Worm (Caenorhabditis elegans) whole organism, L1 larva: ENCODE results near the gene K08H2.4.

Experiments used
- C04F5.9 ChIP-seq: sonication (generic microtip); optimal IDR thresholded peaks from 2 replicates; lab custom pipeline; 2016; ENCODE audit warnings: missing genetic modification characterization, missing compliant biosample characterization
- C16A3.4 ChIP-seq: fragments of 150-350 bp; optimal IDR thresholded peaks from 2 replicates; lab custom pipeline; 2014; ENCODE audit warnings: missing biosample characterization, missing genetic modification characterization
- C34B4.2 ChIP-seq: sonication (generic microtip); optimal IDR thresholded peaks from 2 replicates; lab custom pipeline; 2017; ENCODE audit warnings: mild to moderate bottlenecking, missing genetic modification characterization, missing compliant biosample characterization
- F16B12.6 ChIP-seq: fragments of 150-350 bp; optimal IDR thresholded peaks from 2 replicates; lab custom pipeline; 2014; ENCODE audit warnings: missing biosample characterization, missing genetic modification characterization
- Y116A8C.19 ChIP-seq: sonication (generic microtip); optimal IDR thresholded peaks from 2 replicates; lab custom pipeline; 2016; ENCODE audit warnings: missing compliant biosample characterization, missing genetic modification characterization, borderline replicate concordance
- alr-1 ChIP-seq: fragments of 200-800 bp; sonication (Bioruptor generic); optimal IDR thresholded peaks from 2 replicates; lab custom pipeline; 2018; ENCODE audit warnings: borderline replicate concordance, mild to moderate bottlenecking, missing genetic modification characterization, missing compliant biosample characterization
- ama-1 ChIP-seq: fragments of 150-350 bp; optimal IDR thresholded peaks from 2 replicates; lab custom pipeline; 2014
- blmp-1 ChIP-seq: fragments of 150-350 bp; optimal IDR thresholded peaks from 2 replicates; lab custom pipeline; 2014; ENCODE audit warnings: missing biosample characterization, missing genetic modification characterization
- ceh-8 ChIP-seq: fragments of 200-800 bp; sonication (Bioruptor generic); optimal IDR thresholded peaks from 2 replicates; lab custom pipeline; 2018; ENCODE audit warnings: mild to moderate bottlenecking, missing genetic modification characterization, moderate library complexity, missing compliant biosample characterization
- ceh-82 ChIP-seq, 3 experiments: fragments of 150-350 bp in 1 of 3; sonication (generic microtip) in 2 of 3; optimal IDR thresholded peaks; 2 replicates each; lab custom pipeline; 2014 to 2017; ENCODE audit warnings: missing biosample characterization in 3 of 3, missing genetic modification characterization in 3 of 3
- ces-1 ChIP-seq: fragments of 150-350 bp; optimal IDR thresholded peaks from 2 replicates; lab custom pipeline; 2014; ENCODE audit warnings: missing biosample characterization, missing genetic modification reagents, missing genetic modification characterization
- elt-3 ChIP-seq, 6 experiments: fragments of 150-350 bp in 1 of 6; sonication (generic microtip); optimal IDR thresholded peaks; 2 replicates each; lab custom pipeline; 2017 to 2018; ENCODE audit warnings: missing biosample characterization in 6 of 6, missing genetic modification characterization in 6 of 6, inconsistent platforms in 1 of 6
- fkh-10 ChIP-seq: sonication (generic microtip); optimal IDR thresholded peaks from 2 replicates; lab custom pipeline; 2017; ENCODE audit warnings: missing biosample characterization, missing genetic modification reagents, missing genetic modification characterization
- fkh-4 ChIP-seq: sonication (generic microtip); optimal IDR thresholded peaks from 2 replicates; lab custom pipeline; 2016; ENCODE audit warnings: missing compliant biosample characterization, missing genetic modification characterization, borderline replicate concordance
- isw-1 ChIP-seq: fragments of 200-800 bp; sonication (Bioruptor generic); IDR thresholded peaks from 2 replicates; pipeline ENCODE4 v1.3.6; 2022; ENCODE audit warnings: missing genetic modification characterization, missing compliant biosample characterization
- lin-13 ChIP-seq: fragments of 150-350 bp; optimal IDR thresholded peaks from 2 replicates; lab custom pipeline; 2014; ENCODE audit warnings: missing biosample characterization, missing genetic modification reagents, missing genetic modification characterization
- lin-15B ChIP-seq: fragments of 150-350 bp; sonication (generic microtip); optimal IDR thresholded peaks from 3 replicates; lab custom pipeline; 2014; ENCODE audit warnings: missing biosample characterization, missing genetic modification characterization
- lir-3 ChIP-seq: sonication (generic microtip); optimal IDR thresholded peaks from 2 replicates; lab custom pipeline; 2016; ENCODE audit warnings: mild to moderate bottlenecking, missing genetic modification characterization, moderate library complexity, missing compliant biosample characterization; ENCODE audit not compliant: poor library complexity
- nhr-12 ChIP-seq: sonication (generic microtip); optimal IDR thresholded peaks from 2 replicates; lab custom pipeline; 2017; ENCODE audit warnings: missing biosample characterization, missing genetic modification characterization
- nhr-77 ChIP-seq: fragments of 150-350 bp; optimal IDR thresholded peaks from 2 replicates; lab custom pipeline; 2014; ENCODE audit warnings: missing biosample characterization, missing genetic modification characterization
- nhr-84 ChIP-seq: sonication (generic microtip); optimal IDR thresholded peaks from 2 replicates; lab custom pipeline; 2017; ENCODE audit warnings: missing biosample characterization, missing genetic modification characterization
- pqm-1 ChIP-seq: sonication (generic microtip); optimal IDR thresholded peaks from 3 replicates; lab custom pipeline; 2017; ENCODE audit warnings: missing biosample characterization, missing genetic modification characterization
- rnt-1 ChIP-seq: sonication (generic microtip); optimal IDR thresholded peaks from 2 replicates; lab custom pipeline; 2016; ENCODE audit warnings: mild to moderate bottlenecking, missing genetic modification characterization, moderate library complexity, missing compliant biosample characterization
- snpc-4 ChIP-seq: fragments of 150-350 bp; optimal IDR thresholded peaks from 2 replicates; lab custom pipeline; 2014; ENCODE audit warnings: missing biosample characterization, missing genetic modification characterization
- sox-4 ChIP-seq: sonication (generic microtip); optimal IDR thresholded peaks from 2 replicates; lab custom pipeline; 2016; ENCODE audit warnings: missing genetic modification characterization, missing compliant biosample characterization
- sptf-1 ChIP-seq: fragments of 150-350 bp; optimal IDR thresholded peaks from 2 replicates; lab custom pipeline; 2014; ENCODE audit warnings: missing biosample characterization, missing genetic modification characterization
- sup-37 ChIP-seq: fragments of 200-800 bp; sonication (Bioruptor generic); optimal IDR thresholded peaks from 2 replicates; lab custom pipeline; 2018; ENCODE audit warnings: mild to moderate bottlenecking, missing genetic modification characterization, missing compliant biosample characterization
- unc-30 ChIP-seq: sonication (generic microtip); optimal IDR thresholded peaks from 2 replicates; lab custom pipeline; 2017; ENCODE audit warnings: missing biosample characterization, missing genetic modification characterization

The K08H2.4 gene

DNA sequence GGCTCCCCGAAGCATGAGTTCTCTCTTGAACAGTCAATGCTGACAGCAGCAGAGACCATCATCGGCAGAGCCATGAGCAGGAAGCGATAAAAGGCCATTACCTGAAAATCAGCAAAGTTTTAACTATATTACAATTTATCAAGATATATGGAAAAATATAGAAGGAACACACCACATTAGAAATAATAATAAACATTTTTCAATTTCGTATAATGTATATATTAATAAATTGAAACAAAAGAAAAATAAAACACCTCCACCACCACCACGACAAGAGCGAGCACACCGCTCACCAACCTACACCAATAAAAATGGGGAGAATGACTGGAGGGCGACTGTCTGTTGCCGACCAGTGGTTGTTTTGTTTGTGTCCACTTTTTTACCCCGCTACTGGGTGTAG is 48.2 kb downstream of the K08H2.4 start, which contains the start of gene R04D3.2:
TSS of gene R04D3.2 (minus strand) at position 101 of the 400 bp plus-strand sequence.
- no peak for TF ChIP-seq lin-13 (GFP tag; lab: Kevin White, UChicago)
- no peak for TF ChIP-seq C16A3.4 (tag; lab: Kevin White, UChicago)
- no peak for TF ChIP-seq elt-3 (tag; optimal IDR thresholded peaks at IDR 0.05; lab: Kevin White, UChicago)
- TF ChIP-seq sptf-1: no peak
- no peak for TF ChIP-seq ces-1
- no peak for TF ChIP-seq F16B12.6 (tag; lab: Kevin White, UChicago)
- TF ChIP-seq fkh-4: no peak
- no peak for TF ChIP-seq lin-15B (tag; lab: Kevin White, UChicago)
- TF ChIP-seq pqm-1: no peak
- TF ChIP-seq ama-1 (lab: Kevin White, UChicago): no peak
- no peak for TF ChIP-seq Y116A8C.19
- no peak for TF ChIP-seq sup-37 (GFP tag; lab: Kevin White, UChicago)
- no peak for TF ChIP-seq unc-30 (tag; lab: Kevin White, UChicago)
- no peak for TF ChIP-seq C04F5.9 (tag; lab: Kevin White, UChicago)

DNA sequence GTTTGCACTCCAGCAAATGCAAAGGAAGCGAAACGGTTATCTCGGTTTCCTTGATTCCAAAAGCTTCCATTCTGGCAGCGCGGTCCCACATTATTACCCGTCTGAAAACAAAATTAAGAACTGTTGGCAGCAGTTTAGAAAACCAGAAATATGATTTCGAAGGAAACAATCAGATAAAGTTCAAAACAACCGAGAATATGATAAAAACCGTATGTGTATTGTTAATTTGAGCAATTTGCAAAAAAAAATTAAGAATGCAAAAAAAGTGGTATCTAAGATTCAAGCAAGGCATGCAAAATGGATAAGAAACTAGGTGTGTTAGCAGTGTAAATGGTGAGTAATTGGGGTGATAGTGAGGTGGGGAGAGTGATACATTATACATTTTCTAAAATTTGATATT is 50.4 kb downstream of the K08H2.4 start, which contains the start of gene R04D3.4:
TSS of gene R04D3.4 (minus strand) at position 101 of the 400 bp plus-strand sequence.
- TF ChIP-seq lin-13 (GFP tag; lab: Kevin White, UChicago) (no peak), sox-4 (no peak), snpc-4 (tag; lab: Kevin White, UChicago) (no peak), nhr-77 (tag; lab: Kevin White, UChicago) (no peak), isw-1 (GFP tag; lab: Robert Waterston, UW) (no peak), fkh-10 (no peak), ceh-8 (GFP tag; lab: Kevin White, UChicago) (no peak), blmp-1 (no peak), lir-3 (tag; lab: Kevin White, UChicago) (no peak), nhr-12 (tag; lab: Kevin White, UChicago) (no peak), nhr-84 (tag; lab: Kevin White, UChicago) (no peak), ceh-82 (tag; optimal IDR thresholded peaks at IDR 0.05; lab: Kevin White, UChicago) (no peak), alr-1 (tag; lab: Kevin White, UChicago) (no peak), rnt-1 (tag; lab: Kevin White, UChicago) (no peak), C34B4.2 (tag; lab: Kevin White, UChicago) (no peak)
